Worm (Caenorhabditis elegans) whole organism, early embryonic: ENCODE data around the gene fbxa-165.

Source experiments
- ceh-13 ChIP-seq: fragments of 200-800 bp; sonication (Bioruptor generic); optimal IDR thresholded peaks from 2 replicates; lab custom pipeline; 2018; ENCODE audit warnings: mild to moderate bottlenecking, missing genetic modification characterization, missing compliant biosample characterization
- flt-1 ChIP-seq: fragments of 200-800 bp; sonication (Bioruptor generic); IDR thresholded peaks from 2 replicates; pipeline ENCODE4 v1.3.6; 2022; ENCODE audit warnings: missing genetic modification characterization, missing compliant biosample characterization
- scrt-1 ChIP-seq: fragments of 200-800 bp; sonication (Bioruptor generic); IDR thresholded peaks from 2 replicates; pipeline ENCODE4 v1.3.6; 2022; ENCODE audit warnings: missing genetic modification characterization, missing compliant biosample characterization

- TF ChIP-seq scrt-1 (GFP tag; lab: Robert Waterston, UW) (no peak), flt-1 (GFP tag; lab: Robert Waterston, UW) (no peak), ceh-13 (GFP tag; lab: Kevin White, UChicago) (no peak)
Measured at ce11 chrII:1571032-1571431, 45.2 kb downstream of the fbxa-165 start, which contains the start of gene fbxb-46.
